Worm (Caenorhabditis elegans) whole organism, late embryonic: Measurements from ENCODE around the gene R09F10.8.
"Not testable (repeated sequence)": the region's sequence is repeated elsewhere in the genome, so short reads cannot be mapped to it uniquely, and the experiment has no call there.

Experiments
- F13H6.1 ChIP-seq: sonication (generic microtip); optimal IDR thresholded peaks from 2 replicates; lab custom pipeline; 2016; ENCODE audit warnings: missing genetic modification characterization, missing compliant biosample characterization
- T23F11.4 ChIP-seq: fragments of 200-800 bp; sonication (Bioruptor generic); optimal IDR thresholded peaks from 2 replicates; lab custom pipeline; 2018; ENCODE audit warnings: mild to moderate bottlenecking, missing genetic modification characterization, missing compliant biosample characterization
- ceh-14 ChIP-seq: sonication (generic microtip); optimal IDR thresholded peaks from 2 replicates; lab custom pipeline; 2016; ENCODE audit warnings: missing genotype, missing genetic modification characterization, missing compliant biosample characterization
- ceh-2 ChIP-seq: sonication (generic microtip); optimal IDR thresholded peaks from 2 replicates; lab custom pipeline; 2016; ENCODE audit warnings: missing genotype, missing genetic modification characterization, missing compliant biosample characterization
- ceh-24 ChIP-seq: sonication (generic microtip); optimal IDR thresholded peaks from 2 replicates; lab custom pipeline; 2016; ENCODE audit warnings: mild to moderate bottlenecking, missing genetic modification characterization, missing compliant biosample characterization
- ceh-30 ChIP-seq: fragments of 150-350 bp; optimal IDR thresholded peaks from 2 replicates; lab custom pipeline; 2014; ENCODE audit warnings: missing biosample characterization, missing genetic modification characterization
- ceh-31 ChIP-seq: sonication (generic microtip); optimal IDR thresholded peaks from 2 replicates; lab custom pipeline; 2016; ENCODE audit warnings: missing genetic modification characterization, missing compliant biosample characterization
- ceh-34 ChIP-seq: sonication (generic microtip); optimal IDR thresholded peaks from 2 replicates; lab custom pipeline; 2016; ENCODE audit warnings: mild to moderate bottlenecking, missing genetic modification characterization, missing compliant biosample characterization
- ceh-45 ChIP-seq: fragments of 200-800 bp; sonication (Bioruptor generic); IDR thresholded peaks from 2 replicates; pipeline ENCODE4 v1.3.6; 2022; ENCODE audit warnings: missing genetic modification reagents, missing genetic modification characterization, missing compliant biosample characterization
- ceh-9 ChIP-seq: sonication (generic microtip); optimal IDR thresholded peaks from 2 replicates; lab custom pipeline; 2016; ENCODE audit warnings: mild to moderate bottlenecking, missing genetic modification characterization, inconsistent platforms, missing compliant biosample characterization
- che-1 ChIP-seq: sonication (generic microtip); optimal IDR thresholded peaks from 2 replicates; lab custom pipeline; 2016; ENCODE audit warnings: mild to moderate bottlenecking, missing genetic modification characterization, missing compliant biosample characterization
- dmd-4 ChIP-seq: sonication (generic microtip); optimal IDR thresholded peaks from 2 replicates; lab custom pipeline; 2016; ENCODE audit warnings: borderline replicate concordance, missing genetic modification characterization, missing compliant biosample characterization
- dve-1 ChIP-seq: sonication (generic microtip); optimal IDR thresholded peaks from 2 replicates; lab custom pipeline; 2017; ENCODE audit warnings: antibody characterized with exemption, mild to moderate bottlenecking, missing genetic modification characterization, missing compliant biosample characterization
- elt-2 ChIP-seq: sonication (generic microtip); optimal IDR thresholded peaks from 2 replicates; lab custom pipeline; 2016; ENCODE audit warnings: missing genetic modification reagents, missing genetic modification characterization, missing compliant biosample characterization
- ets-4 ChIP-seq: sonication (generic microtip); optimal IDR thresholded peaks from 2 replicates; lab custom pipeline; 2016; ENCODE audit warnings: missing genetic modification characterization, missing compliant biosample characterization
- fkh-10 ChIP-seq: fragments of 150-350 bp; optimal IDR thresholded peaks from 2 replicates; lab custom pipeline; 2014; ENCODE audit warnings: missing biosample characterization, missing genetic modification reagents, missing genetic modification characterization
- gmeb-2 ChIP-seq: sonication (generic microtip); optimal IDR thresholded peaks from 2 replicates; lab custom pipeline; 2016; ENCODE audit warnings: missing genetic modification characterization, inconsistent platforms, missing compliant biosample characterization
- hlh-15 ChIP-seq: sonication (generic microtip); optimal IDR thresholded peaks from 2 replicates; lab custom pipeline; 2016; ENCODE audit warnings: missing genetic modification characterization, missing compliant biosample characterization
- nfya-1 ChIP-seq: sonication (generic microtip); optimal IDR thresholded peaks from 2 replicates; lab custom pipeline; 2017; ENCODE audit warnings: missing genetic modification characterization, mild to moderate bottlenecking, missing compliant biosample characterization, antibody characterized with exemption, moderate library complexity
- nhr-11 ChIP-seq: fragments of 150-350 bp; optimal IDR thresholded peaks from 2 replicates; lab custom pipeline; 2014; ENCODE audit warnings: missing biosample characterization, missing genetic modification characterization
- nhr-232 ChIP-seq: sonication (generic microtip); optimal IDR thresholded peaks from 2 replicates; lab custom pipeline; 2016; ENCODE audit warnings: missing genetic modification characterization, missing compliant biosample characterization
- pag-3 ChIP-seq: sonication (generic microtip); optimal IDR thresholded peaks from 2 replicates; lab custom pipeline; 2016; ENCODE audit warnings: missing compliant biosample characterization, missing genetic modification characterization, borderline replicate concordance
- pat-9 ChIP-seq: fragments of 200-800 bp; sonication (Bioruptor generic); optimal IDR thresholded peaks from 2 replicates; lab custom pipeline; 2018; ENCODE audit warnings: mild to moderate bottlenecking, missing genetic modification characterization, moderate library complexity, missing compliant biosample characterization
- pax-1 ChIP-seq: fragments of 150-350 bp; optimal IDR thresholded peaks from 2 replicates; lab custom pipeline; 2014; ENCODE audit warnings: missing biosample characterization, missing genetic modification characterization
- ref-2 ChIP-seq: sonication (generic microtip); optimal IDR thresholded peaks from 2 replicates; lab custom pipeline; 2016; ENCODE audit warnings: missing genetic modification characterization, missing compliant biosample characterization
- sdc-2 ChIP-seq: sonication (generic microtip); optimal IDR thresholded peaks from 2 replicates; lab custom pipeline; 2016; ENCODE audit warnings: missing genotype, missing genetic modification characterization, missing compliant biosample characterization
- ttx-3 ChIP-seq: sonication (generic microtip); optimal IDR thresholded peaks from 2 replicates; lab custom pipeline; 2016; ENCODE audit warnings: missing genetic modification reagents, missing genetic modification characterization, missing compliant biosample characterization
- unc-42 ChIP-seq: sonication (generic microtip); optimal IDR thresholded peaks from 2 replicates; lab custom pipeline; 2016; ENCODE audit warnings: missing genotype, missing genetic modification characterization, missing compliant biosample characterization
- unc-55 ChIP-seq: sonication (generic microtip); optimal IDR thresholded peaks from 2 replicates; lab custom pipeline; 2017; ENCODE audit warnings: missing biosample characterization, missing genetic modification reagents, missing genetic modification characterization
- unc-86 ChIP-seq: sonication (generic microtip); optimal IDR thresholded peaks from 2 replicates; lab custom pipeline; 2016; ENCODE audit warnings: missing genetic modification characterization, missing compliant biosample characterization
- zip-5 ChIP-seq: sonication (generic microtip); optimal IDR thresholded peaks from 2 replicates; lab custom pipeline; 2016; ENCODE audit warnings: missing genetic modification characterization, missing compliant biosample characterization

R09F10.8 gene

DNA sequence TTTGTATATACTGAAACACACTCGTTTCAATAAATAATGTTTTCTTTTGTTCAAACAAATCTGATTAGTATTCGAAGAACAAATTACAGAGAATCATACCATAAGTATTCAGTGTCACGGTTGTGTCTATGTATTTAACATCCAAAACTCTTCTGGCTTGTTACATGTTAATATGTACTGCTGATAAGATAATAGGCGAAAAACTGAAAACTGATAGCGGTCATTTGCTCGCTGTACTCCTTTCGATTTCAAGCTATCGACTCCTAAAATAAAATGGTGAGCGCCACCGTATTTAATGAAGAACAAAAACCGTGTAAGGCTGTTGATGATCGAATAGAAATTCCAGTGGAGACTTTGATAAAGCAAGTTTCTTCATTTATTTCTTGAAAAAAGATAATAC lies 2.9 kb downstream of the R09F10.8 start, which contains the start of gene R09F10.1:
Gene R09F10.1 (plus strand): TSS at position 222 of the 400 bp plus-strand sequence.
- TF ChIP-seq unc-55 (GFP tag; lab: Kevin White, UChicago) (no peak), ceh-2 (no peak), elt-2 (tag; lab: Kevin White, UChicago) (peak; percentile 77), che-1 (no peak), zip-5 (no peak)

DNA sequence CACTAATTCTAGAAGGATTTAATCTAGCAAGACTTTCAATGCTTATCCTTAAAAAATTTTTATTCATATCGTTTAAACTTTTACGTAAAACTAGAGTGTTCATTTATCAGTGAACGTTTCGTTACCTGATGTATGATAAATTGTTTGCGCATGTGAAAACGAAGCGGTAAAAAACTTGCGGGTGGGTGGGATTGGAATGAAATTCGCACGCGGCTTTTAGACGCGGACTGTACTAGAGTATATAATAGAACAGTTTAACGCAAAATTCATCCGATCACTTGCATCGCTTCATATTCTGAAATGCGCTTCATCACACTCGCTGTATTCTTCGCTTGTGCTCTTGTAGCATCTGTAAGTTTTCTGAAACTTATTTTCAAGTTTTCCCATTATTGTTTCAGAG lies 4.4 kb downstream of the R09F10.8 start, which contains the start of gene abu-9:
Gene abu-9 (plus strand): TSS at position 301 of the 400 bp plus-strand sequence.
- TF ChIP-seq unc-42; hlh-15; dve-1 (tag; lab: Kevin White, UChicago): not testable (repeated sequence)

DNA sequence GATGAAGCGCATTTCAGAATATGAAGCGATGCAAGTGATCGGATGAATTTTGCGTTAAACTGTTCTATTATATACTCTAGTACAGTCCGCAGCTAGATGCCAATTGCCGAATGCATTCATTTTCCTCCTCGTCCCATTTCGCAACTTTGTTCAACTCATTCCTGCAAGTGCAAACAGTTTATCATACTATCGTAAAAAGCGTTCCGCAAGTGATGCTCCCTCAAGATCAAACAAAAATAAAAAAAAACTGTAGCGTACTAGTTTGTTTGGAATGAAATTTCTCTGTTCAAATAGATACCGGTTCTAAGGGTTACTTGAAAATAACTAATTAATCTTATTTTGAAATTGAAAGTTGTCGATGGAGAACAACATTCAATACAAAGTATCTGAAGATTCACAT lies 5.4 kb downstream of the R09F10.8 start, which contains the start of gene pqn-57:
Gene pqn-57 (minus strand): TSS at position 101 of the 400 bp plus-strand sequence.
- TF ChIP-seq T23F11.4 (GFP tag; lab: Kevin White, UChicago) = no peak
- no peak for TF ChIP-seq nfya-1 (tag; lab: Kevin White, UChicago)
- no peak for TF ChIP-seq F13H6.1 (tag; lab: Kevin White, UChicago)
- no peak for TF ChIP-seq nhr-11 (tag; lab: Kevin White, UChicago)
- TF ChIP-seq ttx-3 = no peak
- no peak for TF ChIP-seq pat-9 (tag; lab: Kevin White, UChicago)
- no peak for TF ChIP-seq ceh-34 (tag; lab: Kevin White, UChicago)
- TF ChIP-seq ceh-24 = no peak
- TF ChIP-seq zip-5 = no peak

DNA sequence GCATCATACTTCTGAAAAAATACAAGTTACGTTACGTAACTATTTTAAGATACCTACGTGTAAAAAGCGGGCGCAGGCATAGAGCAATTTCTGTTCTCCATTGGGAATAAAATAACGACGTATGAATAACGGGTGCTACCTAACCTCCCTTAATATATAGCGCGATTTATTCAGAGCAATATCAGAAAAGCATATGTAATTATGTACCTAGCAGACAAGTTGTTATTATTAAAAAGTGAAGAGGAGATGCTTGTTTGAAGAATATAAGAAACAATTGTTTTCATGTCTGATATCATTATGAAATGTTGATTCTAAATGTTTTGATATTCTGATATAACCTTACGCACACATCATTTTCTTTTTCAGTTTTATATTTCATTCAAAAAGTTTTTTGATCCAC lies 7.3 kb downstream of the R09F10.8 start, which contains the start of gene srh-11:
Gene srh-11 (minus strand): TSS at position 101 of the 400 bp plus-strand sequence.
- no peak for TF ChIP-seq ceh-30 (tag; lab: Kevin White, UChicago)
- TF ChIP-seq, all 69 proteins: peak for 0

DNA sequence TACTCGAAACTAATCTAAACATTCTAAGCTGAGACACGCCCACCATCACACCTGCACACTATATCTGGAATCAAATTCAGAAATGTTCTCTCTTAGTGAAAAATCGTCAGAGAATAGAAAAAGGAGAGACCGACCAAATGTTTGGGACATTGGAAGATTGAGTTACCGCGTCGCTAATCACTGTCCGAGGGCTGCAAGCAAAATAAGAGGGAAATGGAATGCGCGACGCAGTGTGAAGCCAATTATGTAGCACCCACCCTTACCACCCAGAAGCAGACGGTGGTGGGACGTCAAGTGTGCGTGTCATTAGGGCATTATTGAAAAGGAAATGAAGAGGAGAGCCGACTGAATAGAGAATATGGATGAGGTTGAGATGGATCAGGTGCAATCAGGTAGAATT lies 14.7 kb downstream of the R09F10.8 start:
- TF ChIP-seq ref-2 (tag; lab: Kevin White, UChicago) = peak; percentile 15
- peak; percentile 95 for TF ChIP-seq unc-42
- peak; percentile 58 for TF ChIP-seq ceh-31 (tag; lab: Kevin White, UChicago)
- no peak for TF ChIP-seq che-1
- TF ChIP-seq, all 69 proteins: peak for 3

DNA sequence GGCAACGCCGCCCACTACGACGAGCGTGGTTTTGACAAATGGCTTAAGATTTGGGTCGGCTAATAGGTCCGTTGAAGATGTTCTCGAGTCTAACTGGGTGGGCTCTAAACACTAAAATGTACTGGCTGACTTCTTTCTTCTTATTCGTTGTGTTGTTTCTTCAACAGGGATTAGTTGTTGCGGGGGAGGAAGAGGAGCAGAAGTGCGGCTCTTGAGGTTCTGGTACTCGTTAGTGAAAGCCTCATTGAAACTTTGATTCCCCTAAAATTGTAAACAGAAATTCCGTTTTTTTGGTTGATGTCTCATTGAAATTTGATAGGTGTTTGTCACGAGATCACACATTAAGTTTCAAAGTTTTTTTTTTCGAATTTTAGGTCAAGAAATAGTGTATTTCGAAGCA lies 15.5 kb downstream of the R09F10.8 start:
- no peak for TF ChIP-seq ceh-45
- no peak for TF ChIP-seq dmd-4 (tag; lab: Kevin White, UChicago)
- TF ChIP-seq unc-55 (GFP tag; lab: Kevin White, UChicago) = no peak
- TF ChIP-seq ceh-14 = no peak
- TF ChIP-seq fkh-10 (GFP tag; lab: Kevin White, UChicago) = no peak
- no peak for TF ChIP-seq dve-1 (tag; lab: Kevin White, UChicago)
- TF ChIP-seq pax-1 = no peak
- no peak for TF ChIP-seq pag-3 (tag; lab: Kevin White, UChicago)
- TF ChIP-seq nhr-232 (tag; lab: Kevin White, UChicago) = no peak

DNA sequence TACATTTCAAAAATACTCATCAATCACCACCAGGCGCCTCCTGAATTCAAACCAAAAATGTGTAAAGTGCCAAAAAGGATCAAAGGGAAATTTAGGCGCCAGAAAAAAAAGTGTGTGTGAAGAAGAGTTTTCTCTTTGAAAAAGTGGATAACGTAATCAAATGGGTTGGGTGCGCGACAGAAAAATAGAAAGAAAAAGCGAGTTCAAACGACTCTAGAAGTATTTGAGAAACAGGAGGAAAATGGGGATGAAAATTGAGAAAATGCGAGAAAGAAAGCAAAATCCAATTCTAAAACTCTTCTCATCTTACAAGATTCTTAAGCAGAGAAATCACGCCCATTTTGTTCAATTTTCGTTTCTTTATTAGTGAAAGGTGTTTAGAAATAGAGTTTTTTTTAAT lies 17.8 kb downstream of the R09F10.8 start:
- TF ChIP-seq gmeb-2 (tag; lab: Kevin White, UChicago) (no peak), unc-42 (peak; percentile 78), nfya-1 (tag; lab: Kevin White, UChicago) (no peak)

DNA sequence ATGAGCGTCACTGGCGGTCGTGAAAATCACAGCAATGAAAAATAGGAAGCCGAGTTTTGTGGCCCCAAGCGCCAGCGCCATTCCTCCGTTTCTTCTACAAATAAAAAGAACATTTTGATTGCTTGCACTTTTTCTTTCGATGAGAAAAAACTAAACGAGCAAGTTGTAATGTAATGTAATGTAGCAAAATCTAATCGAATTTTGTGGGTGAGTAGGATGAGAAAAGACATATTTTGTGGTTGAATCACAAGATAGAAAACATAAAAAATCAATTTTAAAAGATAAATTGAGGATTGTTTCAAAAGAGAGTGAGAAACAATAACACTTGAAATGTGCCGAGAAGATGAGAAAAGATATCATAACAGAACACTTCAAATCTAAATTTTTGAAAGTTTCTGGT lies 18.7 kb downstream of the R09F10.8 start, which contains the start of gene R09F10.5:
Gene R09F10.5 (minus strand): TSS at position 101 of the 400 bp plus-strand sequence.
- TF ChIP-seq sdc-2 (tag; lab: Kevin White, UChicago) (no peak), ceh-24 (no peak), unc-86 (no peak), ets-4 (no peak), ceh-9 (tag; lab: Kevin White, UChicago) (no peak), ceh-31 (tag; lab: Kevin White, UChicago) (no peak)
- TF ChIP-seq, all 69 proteins: peak for 0
